Fruit fly (Drosophila melanogaster) whole organism, prepupa: Measurements from ENCODE around the gene CG6195.
A peak's percentile ranks its signal among the peaks of the same experiment; 100 is the strongest.

Experiments used
- Blimp-1 ChIP-seq: fragments of 200-800 bp; sonication (Bioruptor generic); optimal IDR thresholded peaks from 3 replicates; lab custom pipeline; 2017; ENCODE audit warnings: missing biosample characterization, missing genetic modification characterization, mild to moderate bottlenecking, moderate library complexity, missing genetic modification reagents
- CG3032 ChIP-seq: fragments of 200-800 bp; optimal IDR thresholded peaks from 2 replicates; lab custom pipeline; 2019; ENCODE audit warnings: missing biosample characterization, mild to moderate bottlenecking, missing genetic modification characterization, moderate library complexity
- CG31627 ChIP-seq: fragments of 200-800 bp; sonication (Bioruptor generic); optimal IDR thresholded peaks from 3 replicates; lab custom pipeline; 2016; ENCODE audit warnings: missing biosample characterization, missing genetic modification characterization
- CG34406 ChIP-seq: fragments of 200-800 bp; sonication (Bioruptor generic); optimal IDR thresholded peaks from 3 replicates; lab custom pipeline; 2016; ENCODE audit warnings: missing biosample characterization, missing genetic modification characterization
- CG6163 ChIP-seq: fragments of 200-800 bp; sonication (Bioruptor generic); IDR thresholded peaks from 3 replicates; pipeline ENCODE4 v1.3.6; 2022; ENCODE audit warnings: missing biosample characterization, missing genetic modification characterization
- CG6808 ChIP-seq: fragments of 200-800 bp; sonication (Bioruptor generic); optimal IDR thresholded peaks from 3 replicates; lab custom pipeline; 2017; ENCODE audit warnings: missing biosample characterization, missing genetic modification characterization, mild to moderate bottlenecking, moderate library complexity, missing genetic modification reagents
- CG6854 ChIP-seq: fragments of 200-800 bp; sonication (Bioruptor generic); optimal IDR thresholded peaks from 2 replicates; lab custom pipeline; 2017; ENCODE audit warnings: missing biosample characterization, mild to moderate bottlenecking, missing genetic modification characterization
- CG8119 ChIP-seq: fragments of 200-800 bp; sonication (Bioruptor generic); IDR thresholded peaks from 3 replicates; pipeline ENCODE4 v1.3.6; 2022; ENCODE audit warnings: missing biosample characterization, missing genetic modification characterization
- CG8319 ChIP-seq: fragments of 200-800 bp; sonication (Bioruptor generic); optimal IDR thresholded peaks from 3 replicates; lab custom pipeline; 2016; ENCODE audit warnings: missing biosample characterization, missing genetic modification characterization
- CG8632 ChIP-seq: fragments of 200-800 bp; sonication (Bioruptor generic); optimal IDR thresholded peaks from 3 replicates; lab custom pipeline; 2016; ENCODE audit warnings: missing biosample characterization, missing genetic modification characterization
- Eip75B ChIP-seq: fragments of 200-800 bp; sonication (Bioruptor generic); optimal IDR thresholded peaks from 3 replicates; lab custom pipeline; 2016; ENCODE audit warnings: missing biosample characterization, missing genetic modification characterization
- Eip93F ChIP-seq: fragments of 200-800 bp; sonication (Bioruptor generic); optimal IDR thresholded peaks from 2 replicates; lab custom pipeline; 2016; ENCODE audit warnings: missing biosample characterization, mild to moderate bottlenecking, missing genetic modification characterization
- Ets21C ChIP-seq: fragments of 200-800 bp; sonication (Bioruptor generic); optimal IDR thresholded peaks from 3 replicates; lab custom pipeline; 2016; ENCODE audit warnings: missing biosample characterization, missing genetic modification characterization
- Ets96B ChIP-seq: fragments of 200-800 bp; optimal IDR thresholded peaks from 2 replicates; lab custom pipeline; 2019; ENCODE audit warnings: missing biosample characterization, mild to moderate bottlenecking, missing genetic modification characterization, moderate library complexity
- Hr39 ChIP-seq: fragments of 200-800 bp; sonication (Bioruptor generic); optimal IDR thresholded peaks from 2 replicates; lab custom pipeline; 2016; ENCODE audit warnings: missing biosample characterization, missing genetic modification characterization
- Hr4 ChIP-seq: fragments of 200-800 bp; sonication (Bioruptor generic); optimal IDR thresholded peaks from 3 replicates; lab custom pipeline; 2016; ENCODE audit warnings: missing biosample characterization, missing genetic modification characterization
- Lpt ChIP-seq: fragments of 200-800 bp; sonication (Bioruptor generic); optimal IDR thresholded peaks from 3 replicates; lab custom pipeline; 2016; ENCODE audit warnings: missing biosample characterization, missing genetic modification characterization
- Met ChIP-seq: fragments of 200-800 bp; sonication (Bioruptor generic); optimal IDR thresholded peaks from 3 replicates; lab custom pipeline; 2016; ENCODE audit warnings: missing biosample characterization, missing genetic modification characterization
- Smox ChIP-seq: fragments of 200-800 bp; sonication (Bioruptor generic); optimal IDR thresholded peaks from 3 replicates; lab custom pipeline; 2016; ENCODE audit warnings: missing biosample characterization, missing genetic modification characterization
- Sox102F ChIP-seq: fragments of 200-800 bp; sonication (Bioruptor generic); optimal IDR thresholded peaks from 2 replicates; lab custom pipeline; 2016; ENCODE audit warnings: missing biosample characterization, mild to moderate bottlenecking, missing genetic modification characterization
- Sox15 ChIP-seq: fragments of 200-800 bp; sonication (Bioruptor generic); optimal IDR thresholded peaks from 3 replicates; lab custom pipeline; 2016; ENCODE audit warnings: missing biosample characterization, missing genetic modification characterization
- acj6 ChIP-seq: fragments of 200-800 bp; sonication (Bioruptor generic); optimal IDR thresholded peaks from 3 replicates; lab custom pipeline; 2016; ENCODE audit warnings: missing biosample characterization, missing genetic modification characterization
- dsx ChIP-seq: fragments of 200-800 bp; optimal IDR thresholded peaks from 3 replicates; lab custom pipeline; 2019; ENCODE audit warnings: missing biosample characterization, mild to moderate bottlenecking, missing genetic modification characterization, moderate library complexity; ENCODE audit not compliant: poor library complexity, severe bottlenecking
- esn ChIP-seq: fragments of 200-800 bp; sonication (Bioruptor generic); optimal IDR thresholded peaks from 2 replicates; lab custom pipeline; 2016; ENCODE audit warnings: missing biosample characterization, mild to moderate bottlenecking, missing genetic modification characterization, moderate library complexity
- fkh ChIP-seq: fragments of 200-800 bp; sonication (Bioruptor generic); optimal IDR thresholded peaks from 3 replicates; lab custom pipeline; 2017; ENCODE audit warnings: missing biosample characterization, mild to moderate bottlenecking, missing genetic modification characterization, moderate library complexity
- lz ChIP-seq: fragments of 200-800 bp; sonication (Bioruptor generic); optimal IDR thresholded peaks from 3 replicates; lab custom pipeline; 2016; ENCODE audit warnings: missing biosample characterization, missing genetic modification characterization
- svp ChIP-seq: fragments of 200-800 bp; sonication (Bioruptor generic); peaks from one replicate; lab custom pipeline; 2016; ENCODE audit warnings: missing biosample characterization, missing genetic modification characterization
- topi ChIP-seq: fragments of 200-800 bp; sonication (Bioruptor generic); optimal IDR thresholded peaks from 3 replicates; lab custom pipeline; 2016; ENCODE audit warnings: missing biosample characterization, missing genetic modification characterization
- vri ChIP-seq: fragments of 200-800 bp; sonication (Bioruptor generic); optimal IDR thresholded peaks from 3 replicates; lab custom pipeline; 2016; ENCODE audit warnings: missing biosample characterization, mild to moderate bottlenecking, missing genetic modification characterization

CG6195 gene

dm6 chr3R:19619908-19620307 is 28.3 kb downstream of the CG6195 start:
- TF ChIP-seq fkh (GFP tag; lab: Kevin White, UChicago) (peak; percentile 41), CG6854 (GFP tag; lab: Kevin White, UChicago) (no peak)

DNA sequence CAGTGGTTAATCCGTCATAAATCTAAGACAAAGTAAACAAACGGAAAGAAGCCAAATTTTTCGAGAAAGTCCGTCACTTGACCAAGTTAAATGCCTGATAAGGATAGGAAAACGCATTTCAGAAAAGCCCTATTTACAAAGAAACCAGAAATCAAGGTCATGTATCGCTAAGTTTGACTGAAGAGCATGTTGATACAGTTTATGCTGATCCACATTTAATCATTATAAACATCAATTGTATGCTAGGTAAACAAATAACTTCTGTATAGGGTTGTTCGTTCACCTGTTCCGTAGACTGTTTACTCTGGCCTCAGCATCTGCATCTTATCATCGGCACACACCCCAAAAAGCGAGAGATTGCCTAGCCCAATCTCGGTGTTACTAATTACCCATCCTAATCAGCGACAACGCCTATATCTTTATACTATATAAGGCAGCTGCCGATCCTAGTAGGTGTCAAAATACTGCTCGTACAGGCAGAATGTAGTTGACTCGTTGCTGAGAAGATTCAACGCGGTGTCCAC is 35.2 kb downstream of the CG6195 start, which contains the start of gene CG16727:
Gene CG16727 (plus strand): TSS at position 474 of the 524 bp plus-strand sequence.
- no peak for TF ChIP-seq CG8319 (GFP tag; lab: Kevin White, UChicago)
- no peak for TF ChIP-seq CG6163 (GFP tag; lab: Robert Waterston, UW)
- TF ChIP-seq fkh (GFP tag; lab: Kevin White, UChicago) = peak; percentile 77
- TF ChIP-seq svp (GFP tag; lab: Kevin White, UChicago) = no peak

DNA sequence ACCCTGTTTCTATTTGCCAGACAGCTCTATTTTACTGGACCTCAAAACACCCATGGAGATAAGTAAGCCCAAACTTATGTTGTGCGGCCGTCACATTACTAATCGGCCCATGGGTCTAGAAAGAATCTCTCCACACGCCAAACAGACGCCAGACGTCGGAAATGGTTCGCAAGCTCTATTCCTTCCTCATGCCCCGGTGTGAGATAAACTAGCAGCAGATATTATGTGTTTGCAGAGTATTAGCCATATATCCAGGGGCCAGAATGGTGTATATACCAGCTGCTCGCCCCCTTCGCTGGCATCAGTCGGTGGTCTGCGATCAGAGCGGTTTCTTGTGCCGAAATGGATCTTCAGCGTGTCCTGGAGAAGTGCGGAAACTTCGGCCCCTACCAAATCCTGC is 38.3 kb downstream of the CG6195 start, which contains the start of gene CG17752:
Gene CG17752 (plus strand): TSS at position 301 of the 400 bp plus-strand sequence.
- TF ChIP-seq fkh (GFP tag; lab: Kevin White, UChicago) = peak; percentile 10
- TF ChIP-seq Lpt (GFP tag; lab: Kevin White, UChicago) = no peak

dm6 chr3R:19606954-19607353 is 41.3 kb downstream of the CG6195 start, which contains the start of gene CG17751:
TSS of gene CG17751 (plus strand) at chr3R:19607254.
- TF ChIP-seq topi (GFP tag; lab: Kevin White, UChicago) (no peak), CG34406 (GFP tag; lab: Kevin White, UChicago) (no peak), CG8319 (GFP tag; lab: Kevin White, UChicago) (no peak), acj6 (no peak), Sox102F (no peak), dsx (no peak), Ets96B (tag; lab: Kevin White, UChicago) (no peak), Eip93F (no peak), Sox15 (no peak), esn (GFP tag; lab: Kevin White, UChicago) (no peak), CG6808 (no peak)

DNA sequence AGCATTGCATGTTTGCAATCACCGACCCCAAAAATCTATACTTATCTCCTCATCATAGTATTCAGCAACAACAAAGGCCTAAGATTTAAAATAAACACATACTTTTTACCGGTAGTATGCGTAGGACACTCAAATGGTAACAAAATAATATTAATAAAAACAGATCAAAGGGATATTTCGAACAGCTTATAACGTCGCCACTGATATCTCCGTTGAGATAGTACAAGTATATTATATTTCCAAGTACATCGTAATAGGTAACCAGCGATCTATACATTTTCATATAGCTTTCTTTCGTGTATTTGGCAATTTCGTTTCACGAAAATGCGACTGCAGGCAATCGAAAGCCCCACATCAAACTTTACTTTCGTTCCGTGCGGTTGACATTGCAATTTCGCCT is 45.2 kb downstream of the CG6195 start, which contains the start of gene CG7342:
Gene CG7342 (plus strand): TSS at position 380 of the 400 bp plus-strand sequence.
- TF ChIP-seq vri (GFP tag; lab: Kevin White, UChicago) (peak; percentile 67), Hr4 (GFP tag; lab: Kevin White, UChicago) (no peak), CG3032 (tag; lab: Kevin White, UChicago) (no peak), CG8632 (GFP tag; lab: Kevin White, UChicago) (no peak), Hr39 (GFP tag; lab: Kevin White, UChicago) (peak; percentile 65), Met (GFP tag; lab: Kevin White, UChicago) (peak; percentile 67), CG31627 (GFP tag; lab: Kevin White, UChicago) (peak; percentile 64), lz (GFP tag; lab: Kevin White, UChicago) (peak; percentile 51), Sox102F (peak; percentile 71), CG8119 (GFP tag; lab: Robert Waterston, UW) (no peak), svp (GFP tag; lab: Kevin White, UChicago) (peak; percentile 83), Ets96B (tag; lab: Kevin White, UChicago) (no peak), Smox (peak; percentile 65), Ets21C (GFP tag; lab: Kevin White, UChicago) (peak; percentile 31)
- TF ChIP-seq, all 60 proteins: peak for 9

- TF ChIP-seq Blimp-1 (GFP tag; lab: Kevin White, UChicago) (no peak), Eip75B (no peak), esn (GFP tag; lab: Kevin White, UChicago) (no peak), Smox (no peak)
These were observed 47.9 kb downstream of the CG6195 start, which contains the start of gene CG7333 for dm6 chr3R:19600335-19600734. TSS of gene CG7333 (plus strand) at chr3R:19600635.
